Fruit fly (Drosophila melanogaster) whole organism, prepupa: ENCODE data around the gene CG14230.

Source experiments
- Blimp-1 ChIP-seq: fragments of 200-800 bp; sonication (Bioruptor generic); optimal IDR thresholded peaks from 3 replicates; lab custom pipeline; 2017; ENCODE audit warnings: missing biosample characterization, missing genetic modification characterization, mild to moderate bottlenecking, moderate library complexity, missing genetic modification reagents
- CG10631 ChIP-seq: fragments of 200-800 bp; sonication (Bioruptor generic); optimal IDR thresholded peaks from 2 replicates; lab custom pipeline; 2016; ENCODE audit warnings: missing biosample characterization, missing genetic modification characterization
- CG10669 ChIP-seq: fragments of 200-800 bp; sonication (Bioruptor generic); optimal IDR thresholded peaks from 3 replicates; lab custom pipeline; 2018; ENCODE audit warnings: missing biosample characterization, mild to moderate bottlenecking, missing genetic modification characterization, moderate library complexity
- CG11294 ChIP-seq: fragments of 200-800 bp; sonication (Bioruptor generic); IDR thresholded peaks from 2 replicates; pipeline ENCODE4 v1.3.6; 2022; ENCODE audit warnings: missing biosample characterization, missing genetic modification characterization
- CG11762 ChIP-seq: fragments of 200-800 bp; sonication (Bioruptor generic); optimal IDR thresholded peaks from 3 replicates; lab custom pipeline; 2016; ENCODE audit warnings: missing biosample characterization, missing genetic modification characterization; ENCODE audit not compliant: insufficient read depth
- CG11902 ChIP-seq: fragments of 200-800 bp; sonication (Bioruptor generic); optimal IDR thresholded peaks from 3 replicates; lab custom pipeline; 2016; ENCODE audit warnings: missing biosample characterization, missing genetic modification characterization
- CG15336 ChIP-seq: fragments of 200-800 bp; sonication (Bioruptor generic); IDR thresholded peaks from 2 replicates; pipeline ENCODE4 v1.3.6; 2022; ENCODE audit warnings: missing biosample characterization, missing genetic modification characterization
- CG1621 ChIP-seq: fragments of 200-800 bp; sonication (Bioruptor generic); optimal IDR thresholded peaks from 3 replicates; lab custom pipeline; 2018; ENCODE audit warnings: missing biosample characterization, mild to moderate bottlenecking, missing genetic modification characterization
- CG31627 ChIP-seq: fragments of 200-800 bp; sonication (Bioruptor generic); optimal IDR thresholded peaks from 3 replicates; lab custom pipeline; 2016; ENCODE audit warnings: missing biosample characterization, missing genetic modification characterization
- CG32006 ChIP-seq: fragments of 200-800 bp; sonication (Bioruptor generic); optimal IDR thresholded peaks from 3 replicates; lab custom pipeline; 2017; ENCODE audit warnings: missing biosample characterization, mild to moderate bottlenecking, missing genetic modification characterization
- CG34406 ChIP-seq: fragments of 200-800 bp; sonication (Bioruptor generic); optimal IDR thresholded peaks from 3 replicates; lab custom pipeline; 2016; ENCODE audit warnings: missing biosample characterization, missing genetic modification characterization
- CG3919 ChIP-seq: fragments of 200-800 bp; sonication (Bioruptor generic); optimal IDR thresholded peaks from 3 replicates; lab custom pipeline; 2016; ENCODE audit warnings: missing biosample characterization, missing genetic modification characterization
- CG4318 ChIP-seq: fragments of 200-800 bp; sonication (Bioruptor generic); optimal IDR thresholded peaks from 3 replicates; lab custom pipeline; 2017; ENCODE audit warnings: missing biosample characterization, mild to moderate bottlenecking, missing genetic modification characterization
- CG6163 ChIP-seq: fragments of 200-800 bp; sonication (Bioruptor generic); IDR thresholded peaks from 3 replicates; pipeline ENCODE4 v1.3.6; 2022; ENCODE audit warnings: missing biosample characterization, missing genetic modification characterization
- CG6276 ChIP-seq: fragments of 200-800 bp; sonication (Bioruptor generic); optimal IDR thresholded peaks from 2 replicates; lab custom pipeline; 2017; ENCODE audit warnings: missing biosample characterization, mild to moderate bottlenecking, missing genetic modification characterization
- CG6792 ChIP-seq: fragments of 200-800 bp; sonication (Bioruptor generic); optimal IDR thresholded peaks from 3 replicates; lab custom pipeline; 2016; ENCODE audit warnings: missing biosample characterization, missing genetic modification characterization
- CG6808 ChIP-seq: fragments of 200-800 bp; sonication (Bioruptor generic); optimal IDR thresholded peaks from 3 replicates; lab custom pipeline; 2017; ENCODE audit warnings: missing biosample characterization, missing genetic modification characterization, mild to moderate bottlenecking, moderate library complexity, missing genetic modification reagents
- CG7368 ChIP-seq: fragments of 200-800 bp; sonication (Bioruptor generic); optimal IDR thresholded peaks from 3 replicates; lab custom pipeline; 2016; ENCODE audit warnings: missing biosample characterization, missing genetic modification characterization
- CG8119 ChIP-seq: fragments of 200-800 bp; sonication (Bioruptor generic); IDR thresholded peaks from 3 replicates; pipeline ENCODE4 v1.3.6; 2022; ENCODE audit warnings: missing biosample characterization, missing genetic modification characterization
- CG8319 ChIP-seq: fragments of 200-800 bp; sonication (Bioruptor generic); optimal IDR thresholded peaks from 3 replicates; lab custom pipeline; 2016; ENCODE audit warnings: missing biosample characterization, missing genetic modification characterization
- CG8632 ChIP-seq: fragments of 200-800 bp; sonication (Bioruptor generic); optimal IDR thresholded peaks from 3 replicates; lab custom pipeline; 2016; ENCODE audit warnings: missing biosample characterization, missing genetic modification characterization
- Eip75B ChIP-seq: fragments of 200-800 bp; sonication (Bioruptor generic); optimal IDR thresholded peaks from 3 replicates; lab custom pipeline; 2016; ENCODE audit warnings: missing biosample characterization, missing genetic modification characterization
- Eip78C ChIP-seq: fragments of 200-800 bp; sonication (Bioruptor generic); peaks from one replicate; lab custom pipeline; 2016; ENCODE audit warnings: missing biosample characterization, missing genetic modification characterization
- Eip93F ChIP-seq: fragments of 200-800 bp; sonication (Bioruptor generic); optimal IDR thresholded peaks from 2 replicates; lab custom pipeline; 2016; ENCODE audit warnings: missing biosample characterization, mild to moderate bottlenecking, missing genetic modification characterization
- Ets96B ChIP-seq: fragments of 200-800 bp; optimal IDR thresholded peaks from 2 replicates; lab custom pipeline; 2019; ENCODE audit warnings: missing biosample characterization, mild to moderate bottlenecking, missing genetic modification characterization, moderate library complexity
- Gug ChIP-seq: fragments of 200-800 bp; sonication (Bioruptor generic); IDR thresholded peaks from 2 replicates; pipeline ENCODE4 v1.3.6; 2022; ENCODE audit warnings: missing biosample characterization, missing genetic modification characterization
- Hr38 ChIP-seq: sonication (Bioruptor generic); optimal IDR thresholded peaks from 2 replicates; lab custom pipeline; 2016; ENCODE audit warnings: missing biosample characterization, missing genetic modification characterization
- Hr39 ChIP-seq: fragments of 200-800 bp; sonication (Bioruptor generic); optimal IDR thresholded peaks from 2 replicates; lab custom pipeline; 2016; ENCODE audit warnings: missing biosample characterization, missing genetic modification characterization
- Hr4 ChIP-seq: fragments of 200-800 bp; sonication (Bioruptor generic); optimal IDR thresholded peaks from 3 replicates; lab custom pipeline; 2016; ENCODE audit warnings: missing biosample characterization, missing genetic modification characterization
- Lpt ChIP-seq: fragments of 200-800 bp; sonication (Bioruptor generic); optimal IDR thresholded peaks from 3 replicates; lab custom pipeline; 2016; ENCODE audit warnings: missing biosample characterization, missing genetic modification characterization
- OdsH ChIP-seq: fragments of 200-800 bp; sonication (Bioruptor generic); optimal IDR thresholded peaks from 3 replicates; lab custom pipeline; 2016; ENCODE audit warnings: missing biosample characterization, missing genetic modification characterization
- Sox102F ChIP-seq: fragments of 200-800 bp; sonication (Bioruptor generic); optimal IDR thresholded peaks from 2 replicates; lab custom pipeline; 2016; ENCODE audit warnings: missing biosample characterization, mild to moderate bottlenecking, missing genetic modification characterization
- Sox15 ChIP-seq: fragments of 200-800 bp; sonication (Bioruptor generic); optimal IDR thresholded peaks from 3 replicates; lab custom pipeline; 2016; ENCODE audit warnings: missing biosample characterization, missing genetic modification characterization
- acj6 ChIP-seq: fragments of 200-800 bp; sonication (Bioruptor generic); optimal IDR thresholded peaks from 3 replicates; lab custom pipeline; 2016; ENCODE audit warnings: missing biosample characterization, missing genetic modification characterization
- dac ChIP-seq: fragments of 200-800 bp; sonication (Bioruptor generic); optimal IDR thresholded peaks from 2 replicates; lab custom pipeline; 2017; ENCODE audit warnings: missing biosample characterization, mild to moderate bottlenecking, missing genetic modification characterization
- dsx ChIP-seq: fragments of 200-800 bp; optimal IDR thresholded peaks from 3 replicates; lab custom pipeline; 2019; ENCODE audit warnings: missing biosample characterization, mild to moderate bottlenecking, missing genetic modification characterization, moderate library complexity; ENCODE audit not compliant: poor library complexity, severe bottlenecking
- eg ChIP-seq: fragments of 200-800 bp; sonication (Bioruptor generic); IDR thresholded peaks from 3 replicates; pipeline ENCODE4 v1.3.6; 2022; ENCODE audit warnings: missing biosample characterization, missing genetic modification characterization
- esn ChIP-seq: fragments of 200-800 bp; sonication (Bioruptor generic); optimal IDR thresholded peaks from 2 replicates; lab custom pipeline; 2016; ENCODE audit warnings: missing biosample characterization, mild to moderate bottlenecking, missing genetic modification characterization, moderate library complexity
- fd59A ChIP-seq: fragments of 200-800 bp; sonication (Bioruptor generic); optimal IDR thresholded peaks from 2 replicates; lab custom pipeline; 2017; ENCODE audit warnings: missing biosample characterization, mild to moderate bottlenecking, missing genetic modification characterization, missing genetic modification reagents
- fkh ChIP-seq: fragments of 200-800 bp; sonication (Bioruptor generic); optimal IDR thresholded peaks from 3 replicates; lab custom pipeline; 2017; ENCODE audit warnings: missing biosample characterization, mild to moderate bottlenecking, missing genetic modification characterization, moderate library complexity
- lz ChIP-seq: fragments of 200-800 bp; sonication (Bioruptor generic); optimal IDR thresholded peaks from 3 replicates; lab custom pipeline; 2016; ENCODE audit warnings: missing biosample characterization, missing genetic modification characterization
- net ChIP-seq: fragments of 200-800 bp; sonication (Bioruptor generic); optimal IDR thresholded peaks from 3 replicates; lab custom pipeline; 2016; ENCODE audit warnings: missing biosample characterization, missing genetic modification characterization
- pdm3 ChIP-seq: fragments of 200-800 bp; sonication (Bioruptor generic); optimal IDR thresholded peaks from 3 replicates; lab custom pipeline; 2016; ENCODE audit warnings: missing biosample characterization, missing genetic modification characterization
- salr ChIP-seq, 2 experiments: fragments of 200-800 bp; sonication (Bioruptor generic); optimal IDR thresholded peaks; 3 replicates each; lab custom pipeline; 2016 to 2018; ENCODE audit warnings: missing biosample characterization in 2 of 2, missing genetic modification characterization in 2 of 2, mild to moderate bottlenecking in 1 of 2
- spab ChIP-seq: fragments of 200-800 bp; sonication (Bioruptor generic); optimal IDR thresholded peaks from 2 replicates; lab custom pipeline; 2017; ENCODE audit warnings: missing biosample characterization, mild to moderate bottlenecking, missing genetic modification characterization, missing genetic modification reagents
- ss ChIP-seq, 2 experiments: fragments of 200-800 bp; sonication (Bioruptor generic); optimal IDR thresholded peaks; 2 replicates in 1 of 2; 3 replicates in 1 of 2; lab custom pipeline; 2017 to 2018; ENCODE audit warnings: mild to moderate bottlenecking in 2 of 2, missing biosample characterization in 2 of 2, missing genetic modification characterization in 2 of 2, moderate library complexity in 1 of 2
- svp ChIP-seq: fragments of 200-800 bp; sonication (Bioruptor generic); peaks from one replicate; lab custom pipeline; 2016; ENCODE audit warnings: missing biosample characterization, missing genetic modification characterization
- vri ChIP-seq: fragments of 200-800 bp; sonication (Bioruptor generic); optimal IDR thresholded peaks from 3 replicates; lab custom pipeline; 2016; ENCODE audit warnings: missing biosample characterization, mild to moderate bottlenecking, missing genetic modification characterization

The CG14230 gene

DNA sequence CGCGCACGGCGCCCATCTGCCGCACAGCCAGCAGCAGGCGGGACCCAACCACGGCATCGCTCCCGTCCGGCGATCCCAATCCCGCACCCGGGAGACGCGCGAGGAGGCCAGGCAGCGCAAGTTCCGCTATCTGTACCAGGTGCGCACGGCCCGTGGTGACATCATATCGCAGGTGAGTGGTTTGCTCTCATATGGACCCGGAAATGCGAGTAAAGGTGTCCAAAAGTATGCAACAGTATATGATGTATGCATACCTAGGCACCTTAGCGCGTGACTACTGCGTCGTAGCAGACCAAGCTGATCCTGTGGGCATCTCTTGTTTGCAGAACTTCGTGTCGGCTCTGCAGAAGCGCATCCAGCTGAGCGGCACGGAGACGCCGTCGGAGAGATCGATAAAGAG lies 33.9 kb downstream of the CG14230 start:
- no peak for TF ChIP-seq CG4318 (GFP tag; lab: Kevin White, UChicago)
- no peak for TF ChIP-seq spab (GFP tag; lab: Kevin White, UChicago)
- TF ChIP-seq CG15336 (GFP tag; lab: Robert Waterston, UW) = no peak
- no peak for TF ChIP-seq CG8319 (GFP tag; lab: Kevin White, UChicago)
- TF ChIP-seq Hr39 (GFP tag; lab: Kevin White, UChicago) = no peak
- no peak for TF ChIP-seq CG11902 (GFP tag; lab: Kevin White, UChicago)

DNA sequence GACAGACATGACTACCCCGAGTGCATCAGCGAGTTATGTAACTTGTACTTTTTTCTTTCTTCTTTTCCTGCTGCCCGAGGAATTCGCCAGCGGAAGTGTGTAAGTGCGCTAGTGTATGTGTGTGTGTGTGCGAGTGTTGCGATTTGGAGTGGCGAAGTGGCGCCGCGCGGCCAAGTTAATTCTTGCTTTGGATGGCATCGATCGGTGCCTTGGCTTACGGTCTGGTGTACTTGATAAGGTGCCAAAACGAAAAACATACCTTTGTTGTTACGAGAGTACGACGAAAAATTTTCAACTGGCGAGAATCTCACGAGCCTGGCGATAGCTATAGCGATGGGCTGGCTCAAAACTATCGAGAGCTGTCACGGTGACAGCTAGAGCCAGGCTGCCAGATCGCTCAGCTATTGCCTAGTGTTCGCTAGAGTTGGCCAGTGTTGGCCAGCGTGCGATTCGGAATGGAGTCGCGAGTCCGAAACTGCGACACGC lies 40.1 kb downstream of the CG14230 start, which contains the start of the genes CG18809, COX6B, CG33932 and Rpp20:
TSS of gene CG18809 (minus strand) at position 333 of the 486 bp plus-strand sequence.
TSS of gene COX6B (minus strand) at position 333 of the 486 bp plus-strand sequence.
TSS of gene CG33932 (plus strand) at position 429 of the 486 bp plus-strand sequence.
TSS of gene Rpp20 (plus strand) at position 429 of the 486 bp plus-strand sequence.
- TF ChIP-seq Lpt (GFP tag; lab: Kevin White, UChicago) (no peak), OdsH (GFP tag; lab: Kevin White, UChicago) (no peak), CG3919 (GFP tag; lab: Kevin White, UChicago) (peak; percentile 59), CG8632 (no peak), Sox15 (GFP tag; lab: Kevin White, UChicago) (no peak), lz (GFP tag; lab: Kevin White, UChicago) (peak; percentile 55), svp (GFP tag; lab: Kevin White, UChicago) (no peak), vri (GFP tag; lab: Kevin White, UChicago) (peak; percentile 98), salr (GFP tag; optimal IDR thresholded peaks at IDR 0.05; lab: Kevin White, UChicago) (no peak), CG7368 (no peak), Sox102F (GFP tag; lab: Kevin White, UChicago) (no peak), CG1621 (tag; lab: Kevin White, UChicago) (peak; percentile 5), ss (GFP tag; optimal IDR thresholded peaks at IDR 0.05; lab: Kevin White, UChicago) (peak in 1 of 2 experiments; percentile 30), dac (peak; percentile 28), CG6276 (GFP tag; lab: Kevin White, UChicago) (no peak), CG10631 (GFP tag; lab: Kevin White, UChicago) (no peak), eg (peak; percentile 60; the same call in 1 of the 3 replicates), Hr38 (GFP tag; lab: Kevin White, UChicago) (no peak), Hr4 (GFP tag; lab: Kevin White, UChicago) (no peak), CG15336 (GFP tag; lab: Robert Waterston, UW) (peak; percentile 34; the same call in 1 of the 2 replicates), CG32006 (GFP tag; lab: Kevin White, UChicago) (no peak), Blimp-1 (GFP tag; lab: Kevin White, UChicago) (no peak), Eip78C (GFP tag; lab: Kevin White, UChicago) (peak; percentile 66), esn (GFP tag; lab: Kevin White, UChicago) (peak; percentile 48), CG6808 (GFP tag; lab: Kevin White, UChicago) (no peak), CG31627 (peak; percentile 59), CG11762 (no peak), fkh (GFP tag; lab: Kevin White, UChicago) (no peak), CG6163 (GFP tag; lab: Robert Waterston, UW) (peak; percentile 44; the same call in 1 of the 3 replicates), pdm3 (GFP tag; lab: Kevin White, UChicago) (no peak), fd59A (no peak), Eip93F (GFP tag; lab: Kevin White, UChicago) (no peak), CG8119 (no peak; the same call in 2 of the 3 replicates), CG8319 (GFP tag; lab: Kevin White, UChicago) (peak; percentile 1), CG11902 (GFP tag; lab: Kevin White, UChicago) (no peak), Gug (GFP tag; lab: Robert Waterston, UW) (no peak), Eip75B (GFP tag; lab: Kevin White, UChicago) (no peak), CG11294 (GFP tag; lab: Robert Waterston, UW) (0 out of 2 replicates have a peak, but pooled peaks have one; percentile 17), CG10669 (no peak), Hr39 (GFP tag; lab: Kevin White, UChicago) (peak; percentile 39), net (no peak), spab (GFP tag; lab: Kevin White, UChicago) (no peak), CG4318 (GFP tag; lab: Kevin White, UChicago) (no peak), CG34406 (no peak), Ets96B (tag; lab: Kevin White, UChicago) (no peak), dsx (GFP tag; lab: Kevin White, UChicago) (no peak), acj6 (GFP tag; lab: Kevin White, UChicago) (no peak), CG6792 (GFP tag; lab: Kevin White, UChicago) (peak; percentile 5)
